Worm (Caenorhabditis elegans) whole organism, L2 larva: Measurements from ENCODE around the gene magu-4.

ENCODE experiments used
- C34F6.9 ChIP-seq: fragments of 150-350 bp; optimal IDR thresholded peaks from 2 replicates; lab custom pipeline; 2014; ENCODE audit warnings: missing biosample characterization, missing genetic modification characterization
- F13H6.1 ChIP-seq: sonication (generic microtip); optimal IDR thresholded peaks from 2 replicates; lab custom pipeline; 2016; ENCODE audit warnings: missing genetic modification characterization, missing compliant biosample characterization
- R02D3.7 ChIP-seq: fragments of 150-350 bp; optimal IDR thresholded peaks from 2 replicates; lab custom pipeline; 2014; ENCODE audit warnings: missing biosample characterization, missing genetic modification characterization
- Y55F3AM.14 ChIP-seq: fragments of 200-800 bp; sonication (Bioruptor generic); optimal IDR thresholded peaks from 2 replicates; lab custom pipeline; 2018; ENCODE audit warnings: mild to moderate bottlenecking, missing genetic modification characterization, missing compliant biosample characterization
- ZK546.5 ChIP-seq: sonication (generic microtip); optimal IDR thresholded peaks from 2 replicates; lab custom pipeline; 2017; ENCODE audit warnings: missing biosample characterization, missing genetic modification characterization
- alr-1 ChIP-seq: fragments of 150-350 bp; optimal IDR thresholded peaks from 2 replicates; lab custom pipeline; 2014; ENCODE audit warnings: missing biosample characterization, missing genetic modification characterization
- ama-1 ChIP-seq: fragments of 150-350 bp; optimal IDR thresholded peaks from 2 replicates; lab custom pipeline; 2018; ENCODE audit warnings: inconsistent platforms
- blmp-1 ChIP-seq: sonication (generic microtip); optimal IDR thresholded peaks from 2 replicates; lab custom pipeline; 2017; ENCODE audit warnings: missing genetic modification characterization, mild to moderate bottlenecking, missing compliant biosample characterization, antibody characterized with exemption, moderate library complexity; ENCODE audit not compliant: insufficient read depth
- ceh-16 ChIP-seq: fragments of 150-350 bp; optimal IDR thresholded peaks from 2 replicates; lab custom pipeline; 2014; ENCODE audit warnings: missing biosample characterization, missing genetic modification characterization
- ceh-82 ChIP-seq: fragments of 150-350 bp; optimal IDR thresholded peaks from 2 replicates; lab custom pipeline; 2014; ENCODE audit warnings: missing biosample characterization, missing genetic modification characterization
- crh-2 ChIP-seq: sonication (generic microtip); optimal IDR thresholded peaks from 2 replicates; lab custom pipeline; 2017; ENCODE audit warnings: missing biosample characterization, missing genetic modification characterization
- dmd-4 ChIP-seq: sonication (generic microtip); optimal IDR thresholded peaks from 2 replicates; lab custom pipeline; 2017; ENCODE audit warnings: missing biosample characterization, missing genetic modification characterization
- elt-1 ChIP-seq: fragments of 150-350 bp; optimal IDR thresholded peaks from 2 replicates; lab custom pipeline; 2014; ENCODE audit warnings: missing biosample characterization, missing genetic modification characterization
- fos-1 ChIP-seq: fragments of 150-350 bp; optimal IDR thresholded peaks from 2 replicates; lab custom pipeline; 2014; ENCODE audit warnings: missing biosample characterization, missing genetic modification characterization
- gmeb-1 ChIP-seq: fragments of 150-350 bp; optimal IDR thresholded peaks from 2 replicates; lab custom pipeline; 2014; ENCODE audit warnings: missing biosample characterization, missing genetic modification characterization
- lin-11 ChIP-seq: fragments of 150-350 bp; sonication (generic microtip); optimal IDR thresholded peaks from 2 replicates; lab custom pipeline; 2014; ENCODE audit warnings: missing biosample characterization, missing genetic modification characterization, inconsistent platforms, mixed read lengths
- lin-13 ChIP-seq: fragments of 150-350 bp; optimal IDR thresholded peaks from 2 replicates; lab custom pipeline; 2014; ENCODE audit warnings: missing biosample characterization, missing genetic modification reagents, missing genetic modification characterization
- lin-39 ChIP-seq: fragments of 150-350 bp; optimal IDR thresholded peaks from 2 replicates; lab custom pipeline; 2014; ENCODE audit warnings: missing biosample characterization, missing genetic modification reagents, missing genetic modification characterization
- lsy-2 ChIP-seq, 2 experiments: fragments of 150-350 bp in 1 of 2; sonication (generic microtip) in 1 of 2; optimal IDR thresholded peaks; 2 replicates each; lab custom pipeline; 2014 to 2017; ENCODE audit warnings: missing biosample characterization in 2 of 2, missing genetic modification characterization in 2 of 2
- mab-5 ChIP-seq: fragments of 150-350 bp; optimal IDR thresholded peaks from 2 replicates; lab custom pipeline; 2014; ENCODE audit warnings: missing biosample characterization, missing genetic modification characterization
- mdl-1 ChIP-seq, 2 experiments: fragments of 150-350 bp in 1 of 2; sonication (generic microtip) in 1 of 2; optimal IDR thresholded peaks; 2 replicates each; lab custom pipeline; 2017; ENCODE audit warnings: missing biosample characterization in 2 of 2, missing genetic modification characterization in 2 of 2
- nhr-10 ChIP-seq: sonication (generic microtip); optimal IDR thresholded peaks from 2 replicates; lab custom pipeline; 2017; ENCODE audit warnings: missing biosample characterization, missing genetic modification characterization
- nhr-11 ChIP-seq: fragments of 150-350 bp; optimal IDR thresholded peaks from 2 replicates; lab custom pipeline; 2014; ENCODE audit warnings: missing biosample characterization, missing genetic modification characterization
- nhr-12 ChIP-seq: fragments of 150-350 bp; optimal IDR thresholded peaks from 2 replicates; lab custom pipeline; 2014; ENCODE audit warnings: missing biosample characterization, missing genetic modification characterization
- nhr-129 ChIP-seq: fragments of 150-350 bp; optimal IDR thresholded peaks from 2 replicates; lab custom pipeline; 2014; ENCODE audit warnings: missing biosample characterization, missing genetic modification characterization
- nhr-21 ChIP-seq: fragments of 150-350 bp; optimal IDR thresholded peaks from 2 replicates; lab custom pipeline; 2014; ENCODE audit warnings: missing biosample characterization, missing genetic modification characterization
- nhr-23 ChIP-seq: fragments of 150-350 bp; optimal IDR thresholded peaks from 2 replicates; lab custom pipeline; 2014; ENCODE audit warnings: missing biosample characterization, missing genetic modification reagents, missing genetic modification characterization
- nhr-25 ChIP-seq: fragments of 150-350 bp; sonication (generic microtip); optimal IDR thresholded peaks from 3 replicates; lab custom pipeline; 2014; ENCODE audit warnings: missing biosample characterization, missing genetic modification characterization
- nhr-6 ChIP-seq: fragments of 150-350 bp; optimal IDR thresholded peaks from 2 replicates; lab custom pipeline; 2014; ENCODE audit warnings: missing biosample characterization, missing genetic modification characterization
- peb-1 ChIP-seq: fragments of 150-350 bp; optimal IDR thresholded peaks from 2 replicates; lab custom pipeline; 2014; ENCODE audit warnings: missing biosample characterization, missing genetic modification characterization
- sem-4 ChIP-seq: fragments of 150-350 bp; optimal IDR thresholded peaks from 2 replicates; lab custom pipeline; 2014; ENCODE audit warnings: missing biosample characterization, missing genetic modification reagents, missing genetic modification characterization
- skn-1 ChIP-seq: sonication (generic microtip); optimal IDR thresholded peaks from 2 replicates; lab custom pipeline; 2017; ENCODE audit warnings: missing biosample characterization, missing genetic modification characterization
- sma-3 ChIP-seq: sonication (generic microtip); optimal IDR thresholded peaks from 2 replicates; lab custom pipeline; 2016; ENCODE audit warnings: missing genetic modification reagents, missing genetic modification characterization, missing compliant biosample characterization
- sma-9 ChIP-seq, 2 experiments: fragments of 150-350 bp in 1 of 2; sonication (generic microtip) in 1 of 2; optimal IDR thresholded peaks; 2 replicates each; lab custom pipeline; 2014 to 2016; ENCODE audit warnings: missing genetic modification characterization in 2 of 2, mild to moderate bottlenecking in 1 of 2, missing biosample characterization in 1 of 2, missing compliant biosample characterization in 1 of 2, missing genetic modification reagents in 1 of 2, moderate library complexity in 1 of 2
- snpc-4 ChIP-seq: fragments of 150-350 bp; optimal IDR thresholded peaks from 2 replicates; lab custom pipeline; 2014; ENCODE audit warnings: missing biosample characterization, missing genetic modification characterization
- unc-39 ChIP-seq: fragments of 150-350 bp; optimal IDR thresholded peaks from 2 replicates; lab custom pipeline; 2014; ENCODE audit warnings: missing biosample characterization, missing genetic modification characterization
- unc-55 ChIP-seq: fragments of 150-350 bp; sonication (generic microtip); optimal IDR thresholded peaks from 3 replicates; lab custom pipeline; 2014; ENCODE audit warnings: missing biosample characterization, missing genetic modification reagents, missing genetic modification characterization
- zag-1 ChIP-seq: fragments of 150-350 bp; optimal IDR thresholded peaks from 2 replicates; lab custom pipeline; 2014; ENCODE audit warnings: missing biosample characterization, missing genetic modification characterization
- ztf-1 ChIP-seq: fragments of 200-800 bp; sonication (Bioruptor generic); conservative IDR thresholded peaks from 2 replicates; pipeline ENCODE4 v1.3.6; 2022; ENCODE audit warnings: missing genetic modification characterization, missing compliant biosample characterization
- ztf-11 ChIP-seq: sonication (generic microtip); optimal IDR thresholded peaks from 2 replicates; lab custom pipeline; 2017; ENCODE audit warnings: missing biosample characterization, missing genetic modification characterization
- ztf-4 ChIP-seq: fragments of 150-350 bp; optimal IDR thresholded peaks from 2 replicates; lab custom pipeline; 2014; ENCODE audit warnings: missing biosample characterization, missing genetic modification characterization

The magu-4 gene

ce11 chrIV:9994895-9995394 lies 14.6 kb upstream of the magu-4 start, which contains the start of gene uba-1:
Gene uba-1 (minus strand): TSS chrIV:9994945.
- no peak for TF ChIP-seq nhr-6
- TF ChIP-seq ztf-11 (tag; lab: Kevin White, UChicago) = no peak
- no peak for TF ChIP-seq ZK546.5
- TF ChIP-seq snpc-4 (tag; lab: Kevin White, UChicago) = no peak
- TF ChIP-seq lin-39 = no peak
- TF ChIP-seq dmd-4 (tag; lab: Kevin White, UChicago) = no peak
- no peak for TF ChIP-seq skn-1 (tag; lab: Kevin White, UChicago)
- TF ChIP-seq fos-1 (tag; lab: Kevin White, UChicago) = no peak
- no peak for TF ChIP-seq blmp-1 (tag; lab: Kevin White, UChicago)
- peak; percentile 55 for TF ChIP-seq ama-1 (lab: Kevin White, UChicago)
- TF ChIP-seq ceh-82 (tag; lab: Kevin White, UChicago) = no peak
- TF ChIP-seq sma-9 (GFP tag; optimal IDR thresholded peaks at IDR 0.05; lab: Kevin White, UChicago) = no peak
- TF ChIP-seq sma-9 (tag; optimal IDR thresholded peaks at IDR 0.05; lab: Kevin White, UChicago) = no peak
- peak; percentile 12 for TF ChIP-seq mab-5 (tag; lab: Kevin White, UChicago)
- no peak for TF ChIP-seq nhr-23 (tag; lab: Kevin White, UChicago)
- TF ChIP-seq nhr-25 (tag; lab: Kevin White, UChicago) = peak; percentile 67
- no peak for TF ChIP-seq nhr-12 (tag; lab: Kevin White, UChicago)
- peak in 1 of 2 experiments; percentile 50 for TF ChIP-seq lsy-2 (tag; optimal IDR thresholded peaks at IDR 0.05; lab: Kevin White, UChicago)
- TF ChIP-seq C34F6.9 (tag; lab: Kevin White, UChicago) = peak; percentile 55
- peak; percentile 55 for TF ChIP-seq unc-55 (GFP tag; lab: Kevin White, UChicago)
- TF ChIP-seq Y55F3AM.14 (GFP tag; lab: Kevin White, UChicago) = peak; percentile 60
- no peak for TF ChIP-seq zag-1 (tag; lab: Kevin White, UChicago)
- TF ChIP-seq ceh-16 = no peak
- TF ChIP-seq gmeb-1 (tag; lab: Kevin White, UChicago) = peak; percentile 5
- TF ChIP-seq nhr-21 (tag; lab: Kevin White, UChicago) = peak; percentile 28
- TF ChIP-seq nhr-129 (tag; lab: Kevin White, UChicago) = no peak
- peak; percentile 86 for TF ChIP-seq crh-2
- no peak for TF ChIP-seq nhr-10 (tag; lab: Kevin White, UChicago)
- TF ChIP-seq mdl-1 (tag; optimal IDR thresholded peaks at IDR 0.05; lab: Kevin White, UChicago) = no peak
- no peak for TF ChIP-seq peb-1
- TF ChIP-seq R02D3.7 (tag; lab: Kevin White, UChicago) = no peak
- peak; percentile 41 for TF ChIP-seq sma-3 (GFP tag; lab: Kevin White, UChicago)
- TF ChIP-seq ztf-1 (GFP tag; lab: Robert Waterston, UW) = no peak
- TF ChIP-seq F13H6.1 (tag; lab: Kevin White, UChicago) = peak; percentile 13
- TF ChIP-seq, all 48 proteins: peak for 12

DNA sequence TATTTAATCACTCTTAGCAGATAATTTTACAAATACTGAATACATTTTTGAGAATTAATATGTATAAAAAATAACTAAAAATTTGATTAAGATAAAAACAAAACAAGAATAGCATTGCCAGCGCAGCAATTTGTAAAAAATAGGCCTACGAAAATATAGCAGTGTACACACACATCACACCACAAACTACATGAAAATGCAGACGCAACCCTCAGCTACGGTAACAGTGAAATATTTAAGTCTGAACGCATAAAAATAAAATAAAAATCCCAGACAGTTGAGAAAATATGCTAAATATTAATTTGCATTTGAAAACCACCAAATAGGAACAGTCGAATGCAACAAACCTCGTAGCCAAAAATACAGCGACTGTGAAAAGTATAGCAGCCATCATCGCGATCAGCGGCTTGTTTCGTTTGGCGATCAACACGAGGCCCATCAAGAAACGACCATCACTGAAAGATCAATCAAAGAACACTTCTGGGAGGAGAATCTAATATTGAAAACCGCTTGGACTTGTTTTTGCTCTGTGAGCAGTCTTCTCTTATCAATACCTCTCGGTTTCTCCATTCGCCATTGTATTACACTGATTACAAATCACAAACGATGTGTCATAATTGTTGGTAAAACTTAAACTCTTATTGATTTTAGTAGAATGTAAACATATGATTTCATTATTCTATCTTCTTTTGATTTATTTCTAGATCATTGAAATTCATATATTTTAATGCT lies 10.9 kb upstream of the magu-4 start, which contains the start of gene pyp-1:
TSS of gene pyp-1 (minus strand) at position 439 of the 732 bp plus-strand sequence.
- peak; percentile 34 for TF ChIP-seq unc-55 (GFP tag; lab: Kevin White, UChicago)
- peak in 1 of 2 experiments; percentile 69 for TF ChIP-seq lsy-2 (tag; optimal IDR thresholded peaks at IDR 0.05; lab: Kevin White, UChicago)
- no peak for TF ChIP-seq nhr-11 (tag; lab: Kevin White, UChicago)
- TF ChIP-seq nhr-6 = no peak
- peak; percentile 22 for TF ChIP-seq sma-9 (GFP tag; optimal IDR thresholded peaks at IDR 0.05; lab: Kevin White, UChicago)
- TF ChIP-seq sma-9 (tag; optimal IDR thresholded peaks at IDR 0.05; lab: Kevin White, UChicago) = no peak
- peak; percentile 33 for TF ChIP-seq ama-1 (lab: Kevin White, UChicago)
- TF ChIP-seq unc-39 (tag; lab: Kevin White, UChicago) = no peak
- TF ChIP-seq fos-1 (tag; lab: Kevin White, UChicago) = peak; percentile 56
- no peak for TF ChIP-seq R02D3.7 (tag; lab: Kevin White, UChicago)
- TF ChIP-seq ztf-4 (tag; lab: Kevin White, UChicago) = no peak
- no peak for TF ChIP-seq ztf-1 (GFP tag; lab: Robert Waterston, UW)
- TF ChIP-seq ceh-16 = no peak
- TF ChIP-seq peb-1 = no peak
- no peak for TF ChIP-seq lin-13 (GFP tag; lab: Kevin White, UChicago)

DNA sequence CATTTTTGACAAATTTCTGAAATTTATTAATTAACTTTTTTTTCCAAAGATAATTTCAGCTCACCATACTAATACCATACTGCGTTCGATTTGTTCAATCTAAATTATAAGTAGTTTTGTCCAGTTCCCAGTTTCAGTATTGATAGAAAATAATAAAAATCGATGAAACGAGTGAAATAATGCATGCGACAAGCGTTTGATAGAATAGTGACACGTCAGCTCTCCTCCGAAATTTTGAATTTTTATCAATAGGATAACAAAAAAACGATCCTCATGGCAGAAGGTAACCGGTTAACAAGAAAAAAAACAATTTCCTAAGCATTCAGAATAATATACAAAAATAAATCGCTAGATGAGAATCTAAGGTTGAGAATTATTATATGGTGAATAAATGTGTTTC lies 7.8 kb upstream of the magu-4 start, which contains the start of gene C47E12.3:
TSS of gene C47E12.3 (minus strand) at position 101 of the 400 bp plus-strand sequence.
- TF ChIP-seq mdl-1 (tag; optimal IDR thresholded peaks at IDR 0.05; lab: Kevin White, UChicago) (no peak), lin-13 (GFP tag; lab: Kevin White, UChicago) (no peak), gmeb-1 (tag; lab: Kevin White, UChicago) (no peak), lin-11 (tag; lab: Kevin White, UChicago) (no peak), nhr-6 (no peak), unc-55 (GFP tag; lab: Kevin White, UChicago) (no peak), zag-1 (tag; lab: Kevin White, UChicago) (no peak), nhr-23 (tag; lab: Kevin White, UChicago) (no peak), mab-5 (tag; lab: Kevin White, UChicago) (no peak), lsy-2 (tag; optimal IDR thresholded peaks at IDR 0.05; lab: Kevin White, UChicago) (no peak), alr-1 (no peak), blmp-1 (tag; lab: Kevin White, UChicago) (no peak), fos-1 (tag; lab: Kevin White, UChicago) (no peak), elt-1 (tag; lab: Kevin White, UChicago) (no peak), C34F6.9 (tag; lab: Kevin White, UChicago) (no peak), sem-4 (tag; lab: Kevin White, UChicago) (no peak), unc-39 (tag; lab: Kevin White, UChicago) (no peak)
- TF ChIP-seq, all 48 proteins: peak for 0
